Fruit fly (Drosophila melanogaster) whole organism, embryonic: Measurements from ENCODE around the gene ato.

ENCODE experiments used
- CG3065 ChIP-seq: fragments of 200-800 bp; sonication (Bioruptor generic); optimal IDR thresholded peaks from 2 replicates; lab custom pipeline; 2016; ENCODE audit warnings: missing biosample characterization, missing genetic modification characterization
- CG6254 ChIP-seq: fragments of 200-800 bp; sonication (Bioruptor generic); optimal IDR thresholded peaks from 3 replicates; lab custom pipeline; 2017; ENCODE audit warnings: mild to moderate bottlenecking, missing biosample characterization, missing genetic modification reagents, missing genetic modification characterization
- CG7839 ChIP-seq: fragments of 200-800 bp; sonication (Bioruptor generic); optimal IDR thresholded peaks from 3 replicates; lab custom pipeline; 2018; ENCODE audit warnings: missing biosample characterization, mild to moderate bottlenecking, missing genetic modification characterization, moderate library complexity
- Dfd ChIP-seq, 2 experiments: fragments of >200 bp; optimal IDR thresholded peaks; 2 replicates each; lab custom pipeline; 2017; ENCODE audit warnings: missing biosample characterization in 2 of 2, missing genetic modification characterization in 2 of 2
- H2.0 ChIP-seq: fragments of 200-800 bp; sonication (Bioruptor generic); IDR thresholded peaks from 2 replicates; pipeline ENCODE4 v1.3.6; 2022; ENCODE audit warnings: missing biosample characterization, missing genetic modification characterization
- Hey ChIP-seq: fragments of 200-800 bp; sonication (Bioruptor generic); optimal IDR thresholded peaks from 3 replicates; lab custom pipeline; 2018; ENCODE audit warnings: missing biosample characterization, mild to moderate bottlenecking, missing genetic modification characterization
- Rfx ChIP-seq: fragments of 200-800 bp; sonication (Bioruptor generic); IDR thresholded peaks from 2 replicates; pipeline ENCODE4 v1.3.6; 2022; ENCODE audit warnings: missing biosample characterization, missing genetic modification characterization
- ase ChIP-seq: fragments of 200-800 bp; sonication (Bioruptor generic); IDR thresholded peaks from 3 replicates; pipeline ENCODE4 v1.3.6; 2022; ENCODE audit warnings: missing biosample characterization, missing genetic modification characterization
- caup ChIP-seq: fragments of 200-800 bp; sonication (Bioruptor generic); optimal IDR thresholded peaks from 3 replicates; lab custom pipeline; 2017; ENCODE audit warnings: missing biosample characterization, mild to moderate bottlenecking, missing genetic modification characterization, moderate library complexity; ENCODE audit not compliant: severe bottlenecking
- corto ChIP-seq: fragments of 200-800 bp; sonication (Bioruptor generic); optimal IDR thresholded peaks from 2 replicates; lab custom pipeline; 2016; ENCODE audit warnings: missing biosample characterization, mild to moderate bottlenecking, missing genetic modification characterization, moderate library complexity
- dati ChIP-seq: fragments of 200-800 bp; sonication (Bioruptor generic); IDR thresholded peaks from 2 replicates; pipeline ENCODE4 v1.3.6; 2022; ENCODE audit warnings: missing biosample characterization, missing genetic modification characterization
- sima ChIP-seq: fragments of 200-800 bp; sonication (Bioruptor generic); optimal IDR thresholded peaks from 2 replicates; lab custom pipeline; 2016; ENCODE audit warnings: missing biosample characterization, missing genetic modification characterization

DNA sequence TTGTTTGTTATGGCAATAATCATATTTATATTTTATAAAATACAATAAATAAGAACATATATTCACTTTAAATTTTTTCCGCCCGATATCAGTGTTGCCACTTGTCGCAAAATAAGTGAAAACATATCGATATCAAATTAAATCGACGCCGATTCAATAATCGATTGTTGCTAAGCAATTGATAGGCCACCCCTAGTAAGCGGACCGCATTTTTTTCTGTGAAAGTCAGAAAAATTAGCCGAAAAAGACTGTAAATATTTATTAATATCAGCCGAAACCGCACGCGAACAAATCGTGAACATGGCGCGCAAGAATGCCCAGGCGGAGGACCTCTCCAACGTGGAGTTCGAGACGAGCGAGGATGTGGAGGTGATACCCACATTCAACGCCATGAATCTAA lies 35.2 kb downstream of the ato start, which contains the start of gene CG7483:
- no peak for TF ChIP-seq Dfd (GFP tag; optimal IDR thresholded peaks at IDR 0.05; lab: Kevin White, UChicago)
- TF ChIP-seq CG7839 (tag; lab: Kevin White, UChicago): no peak
- TF ChIP-seq H2.0 (GFP tag; lab: Robert Waterston, UW): no peak
- TF ChIP-seq corto (GFP tag; lab: Kevin White, UChicago): no peak
- TF ChIP-seq Rfx: no peak; the same call in 1 of the 2 replicates
- no peak for TF ChIP-seq ase (GFP tag; lab: Robert Waterston, UW)
- no peak for TF ChIP-seq caup
- no peak for TF ChIP-seq CG3065 (GFP tag; lab: Kevin White, UChicago)
- no peak for TF ChIP-seq sima (GFP tag; lab: Kevin White, UChicago)
- TF ChIP-seq CG6254: no peak
- TF ChIP-seq dati (GFP tag; lab: Robert Waterston, UW): no peak
- TF ChIP-seq Hey: no peak
